Worm (Caenorhabditis elegans) whole organism, young adult: ENCODE data around the gene C05D11.5.
A peak's percentile ranks its signal among the peaks of the same experiment; 100 is the strongest.

Experiments used
- B0035.1 ChIP-seq: sonication (generic microtip); optimal IDR thresholded peaks from 2 replicates; lab custom pipeline; 2016; ENCODE audit warnings: missing genetic modification characterization, mild to moderate bottlenecking, missing compliant biosample characterization, missing genotype, missing genetic modification reagents
- B0261.1 ChIP-seq: sonication (generic microtip); optimal IDR thresholded peaks from 2 replicates; lab custom pipeline; 2016; ENCODE audit warnings: mild to moderate bottlenecking, missing genetic modification characterization, moderate library complexity, missing compliant biosample characterization
- B0336.3 ChIP-seq: fragments of 200-800 bp; sonication (Bioruptor generic); IDR thresholded peaks from 2 replicates; pipeline ENCODE4 v1.3.6; 2022; ENCODE audit warnings: missing genetic modification characterization, missing compliant biosample characterization
- C06A6.2 ChIP-seq: fragments of 200-800 bp; sonication (Bioruptor generic); conservative IDR thresholded peaks from 2 replicates; pipeline ENCODE4 v1.3.6; 2022; ENCODE audit warnings: missing genetic modification characterization, missing compliant biosample characterization
- C17E4.6 ChIP-seq: fragments of 200-800 bp; sonication (Bioruptor generic); IDR thresholded peaks from 2 replicates; pipeline ENCODE4 v1.3.6; 2022; ENCODE audit warnings: missing genetic modification reagents, missing genetic modification characterization, missing compliant biosample characterization
- D2030.7 ChIP-seq: fragments of 200-800 bp; sonication (Bioruptor generic); IDR thresholded peaks from 2 replicates; pipeline ENCODE4 v1.3.6; 2022; ENCODE audit warnings: missing genetic modification reagents, missing genetic modification characterization, missing compliant biosample characterization
- F10E7.11 ChIP-seq: sonication (generic microtip); optimal IDR thresholded peaks from 2 replicates; lab custom pipeline; 2017; ENCODE audit warnings: mild to moderate bottlenecking, missing genetic modification characterization, moderate library complexity, missing compliant biosample characterization
- F49E8.2 ChIP-seq: sonication (generic microtip); optimal IDR thresholded peaks from 3 replicates; lab custom pipeline; 2017; ENCODE audit warnings: missing genetic modification characterization, mild to moderate bottlenecking, missing compliant biosample characterization, antibody characterized with exemption, moderate library complexity; ENCODE audit not compliant: insufficient read depth
- F55B11.4 ChIP-seq: sonication (generic microtip); optimal IDR thresholded peaks from 2 replicates; lab custom pipeline; 2016; ENCODE audit warnings: missing compliant biosample characterization, missing genetic modification characterization, borderline replicate concordance; ENCODE audit not compliant: insufficient read depth
- F57A8.1 ChIP-seq: fragments of 200-800 bp; sonication (Bioruptor generic); optimal IDR thresholded peaks from 2 replicates; lab custom pipeline; 2018; ENCODE audit warnings: mild to moderate bottlenecking, missing genetic modification characterization, moderate library complexity, missing compliant biosample characterization
- K11D2.4 ChIP-seq: fragments of 200-800 bp; sonication (Bioruptor generic); IDR thresholded peaks from 2 replicates; pipeline ENCODE4 v1.3.6; 2022; ENCODE audit warnings: missing genetic modification reagents, missing genetic modification characterization, missing compliant biosample characterization
- T07F8.4 ChIP-seq: sonication (generic microtip); optimal IDR thresholded peaks from 2 replicates; lab custom pipeline; 2016; ENCODE audit warnings: mild to moderate bottlenecking, missing genetic modification characterization, moderate library complexity, missing compliant biosample characterization
- T26A5.8 ChIP-seq: sonication (generic microtip); optimal IDR thresholded peaks from 2 replicates; lab custom pipeline; 2016; ENCODE audit warnings: missing genetic modification characterization, missing compliant biosample characterization
- Y53F4B.3 ChIP-seq: fragments of 200-800 bp; sonication (Bioruptor generic); IDR thresholded peaks from 2 replicates; pipeline ENCODE4 v1.3.6; 2022; ENCODE audit warnings: missing genetic modification reagents, missing genetic modification characterization, missing compliant biosample characterization
- Y53G8AR.9 ChIP-seq: fragments of 200-800 bp; sonication (Bioruptor generic); conservative IDR thresholded peaks from 2 replicates; pipeline ENCODE4 v1.3.6; 2022; ENCODE audit warnings: missing genetic modification reagents, missing genetic modification characterization, missing compliant biosample characterization
- Y67H2A.10 ChIP-seq: fragments of 200-800 bp; sonication (Bioruptor generic); conservative IDR thresholded peaks from 2 replicates; pipeline ENCODE4 v1.3.6; 2022; ENCODE audit warnings: missing genetic modification reagents, missing genetic modification characterization, missing compliant biosample characterization
- ZK185.1 ChIP-seq: sonication (generic microtip); optimal IDR thresholded peaks from 2 replicates; lab custom pipeline; 2016; ENCODE audit warnings: mild to moderate bottlenecking, missing genetic modification characterization, missing compliant biosample characterization; ENCODE audit not compliant: poor library complexity, severe bottlenecking
- ama-1 ChIP-seq, 3 experiments: fragments of 150-350 bp in 1 of 3; sonication (generic microtip) in 2 of 3; optimal IDR thresholded peaks; 2 replicates each; lab custom pipeline; 2014 to 2018; ENCODE audit warnings: missing biosample characterization in 2 of 3, missing genetic modification characterization in 2 of 3, missing genetic modification reagents in 2 of 3
- aptf-2 ChIP-seq: fragments of 200-800 bp; sonication (Bioruptor generic); conservative IDR thresholded peaks from 2 replicates; pipeline ENCODE4 v1.3.6; 2022; ENCODE audit warnings: missing genetic modification reagents, missing genetic modification characterization, missing compliant biosample characterization
- athp-1 ChIP-seq: sonication (generic microtip); optimal IDR thresholded peaks from 2 replicates; lab custom pipeline; 2017; ENCODE audit warnings: mild to moderate bottlenecking, missing genetic modification characterization, missing compliant biosample characterization
- attf-6 ChIP-seq: fragments of 200-800 bp; sonication (Bioruptor generic); IDR thresholded peaks from 2 replicates; pipeline ENCODE4 v1.3.6; 2022; ENCODE audit warnings: missing genetic modification reagents, missing genetic modification characterization, missing compliant biosample characterization
- bed-1 ChIP-seq: fragments of 200-800 bp; sonication (Bioruptor generic); IDR thresholded peaks from 2 replicates; pipeline ENCODE4 v1.3.6; 2022; ENCODE audit warnings: missing genetic modification reagents, missing genetic modification characterization, missing compliant biosample characterization
- ccch-3 ChIP-seq: fragments of 200-800 bp; sonication (Bioruptor generic); optimal IDR thresholded peaks from 2 replicates; lab custom pipeline; 2018; ENCODE audit warnings: mild to moderate bottlenecking, missing genetic modification characterization, missing compliant biosample characterization
- ceh-58 ChIP-seq: fragments of 200-800 bp; sonication (Bioruptor generic); IDR thresholded peaks from 2 replicates; pipeline ENCODE4 v1.3.6; 2022; ENCODE audit warnings: missing genetic modification characterization, missing compliant biosample characterization
- ceh-91 ChIP-seq: fragments of 200-800 bp; sonication (Bioruptor generic); IDR thresholded peaks from 2 replicates; pipeline ENCODE4 v1.3.6; 2022; ENCODE audit warnings: missing genetic modification reagents, missing genetic modification characterization, missing compliant biosample characterization
- chd-7 ChIP-seq: sonication (generic microtip); optimal IDR thresholded peaks from 2 replicates; lab custom pipeline; 2016; ENCODE audit warnings: mild to moderate bottlenecking, missing genetic modification characterization, moderate library complexity, missing compliant biosample characterization
- dpl-1 ChIP-seq: fragments of 150-350 bp; optimal IDR thresholded peaks from 2 replicates; lab custom pipeline; 2014; ENCODE audit warnings: missing biosample characterization, missing genetic modification reagents, missing genetic modification characterization
- fkh-3 ChIP-seq: sonication (generic microtip); optimal IDR thresholded peaks from 2 replicates; lab custom pipeline; 2016; ENCODE audit warnings: mild to moderate bottlenecking, missing genetic modification characterization, missing compliant biosample characterization
- hlh-12 ChIP-seq: sonication (generic microtip); optimal IDR thresholded peaks from 2 replicates; lab custom pipeline; 2016; ENCODE audit warnings: missing genetic modification characterization, missing compliant biosample characterization
- hrde-1 ChIP-seq: sonication (generic microtip); optimal IDR thresholded peaks from 2 replicates; lab custom pipeline; 2016; ENCODE audit warnings: missing genetic modification characterization, mild to moderate bottlenecking, missing compliant biosample characterization, moderate library complexity, missing genotype, missing genetic modification reagents, borderline replicate concordance
- let-526 ChIP-seq: fragments of 200-800 bp; sonication (Bioruptor generic); IDR thresholded peaks from 2 replicates; pipeline ENCODE4 v1.3.6; 2022; ENCODE audit warnings: missing genetic modification reagents, missing genetic modification characterization, missing compliant biosample characterization
- lin-35 ChIP-seq, 3 experiments: fragments of 150-350 bp in 2 of 3; sonication (generic microtip) in 1 of 3; optimal IDR thresholded peaks; 2 replicates each; lab custom pipeline; 2014 to 2018; ENCODE audit warnings: missing biosample characterization in 3 of 3, missing genetic modification characterization in 3 of 3, missing genetic modification reagents in 3 of 3
- lin-40 ChIP-seq: sonication (generic microtip); optimal IDR thresholded peaks from 2 replicates; lab custom pipeline; 2016; ENCODE audit warnings: missing genetic modification characterization, mild to moderate bottlenecking, missing compliant biosample characterization, missing genotype, missing genetic modification reagents
- lin-54 ChIP-seq: fragments of 200-800 bp; sonication (Bioruptor generic); optimal IDR thresholded peaks from 2 replicates; lab custom pipeline; 2018; ENCODE audit warnings: mild to moderate bottlenecking, missing genetic modification characterization, missing compliant biosample characterization
- madf-3 ChIP-seq: fragments of 200-800 bp; sonication (Bioruptor generic); IDR thresholded peaks from 2 replicates; pipeline ENCODE4 v1.3.6; 2022; ENCODE audit warnings: missing genetic modification reagents, missing genetic modification characterization, missing compliant biosample characterization
- mes-4 ChIP-seq: sonication (generic microtip); optimal IDR thresholded peaks from 2 replicates; lab custom pipeline; 2016; ENCODE audit warnings: missing genotype, missing genetic modification characterization, missing compliant biosample characterization
- nfya-2 ChIP-seq: fragments of 200-800 bp; sonication (Bioruptor generic); IDR thresholded peaks from 2 replicates; pipeline ENCODE4 v1.3.6; 2022; ENCODE audit warnings: missing genetic modification reagents, missing genetic modification characterization, missing compliant biosample characterization
- nhr-120 ChIP-seq: fragments of 200-800 bp; sonication (Bioruptor generic); IDR thresholded peaks from 2 replicates; pipeline ENCODE4 v1.3.6; 2022; ENCODE audit warnings: missing genetic modification characterization, missing compliant biosample characterization
- nhr-179 ChIP-seq: sonication (generic microtip); optimal IDR thresholded peaks from 2 replicates; lab custom pipeline; 2016; ENCODE audit warnings: mild to moderate bottlenecking, missing genetic modification characterization, missing compliant biosample characterization
- rcor-1 ChIP-seq: fragments of 200-800 bp; sonication (Bioruptor generic); IDR thresholded peaks from 2 replicates; pipeline ENCODE4 v1.3.6; 2022; ENCODE audit warnings: missing genetic modification reagents, missing genetic modification characterization, missing compliant biosample characterization
- repo-1 ChIP-seq: sonication (generic microtip); optimal IDR thresholded peaks from 2 replicates; lab custom pipeline; 2017; ENCODE audit warnings: mild to moderate bottlenecking, missing genetic modification characterization, missing compliant biosample characterization
- sdz-38 ChIP-seq: sonication (generic microtip); optimal IDR thresholded peaks from 2 replicates; lab custom pipeline; 2016; ENCODE audit warnings: missing genotype, missing genetic modification characterization, missing compliant biosample characterization
- sea-2 ChIP-seq: fragments of 200-800 bp; sonication (Bioruptor generic); IDR thresholded peaks from 2 replicates; pipeline ENCODE4 v1.3.6; 2022; ENCODE audit warnings: missing genetic modification characterization, missing compliant biosample characterization
- somi-1 ChIP-seq: fragments of 200-800 bp; sonication (Bioruptor generic); optimal IDR thresholded peaks from 2 replicates; lab custom pipeline; 2018; ENCODE audit warnings: mild to moderate bottlenecking, missing genetic modification characterization, missing compliant biosample characterization
- zfh-2 ChIP-seq: fragments of 200-800 bp; sonication (Bioruptor generic); conservative IDR thresholded peaks from 2 replicates; pipeline ENCODE4 v1.3.6; 2022; ENCODE audit warnings: missing genetic modification reagents, missing genetic modification characterization, missing compliant biosample characterization
- ztf-18 ChIP-seq: sonication (generic microtip); optimal IDR thresholded peaks from 2 replicates; lab custom pipeline; 2016; ENCODE audit warnings: missing genotype, mild to moderate bottlenecking, missing genetic modification characterization, missing compliant biosample characterization
- ztf-6 ChIP-seq: fragments of 200-800 bp; sonication (Bioruptor generic); IDR thresholded peaks from 2 replicates; pipeline ENCODE4 v1.3.6; 2022; ENCODE audit warnings: missing genetic modification reagents, missing genetic modification characterization, missing compliant biosample characterization

The C05D11.5 gene

DNA sequence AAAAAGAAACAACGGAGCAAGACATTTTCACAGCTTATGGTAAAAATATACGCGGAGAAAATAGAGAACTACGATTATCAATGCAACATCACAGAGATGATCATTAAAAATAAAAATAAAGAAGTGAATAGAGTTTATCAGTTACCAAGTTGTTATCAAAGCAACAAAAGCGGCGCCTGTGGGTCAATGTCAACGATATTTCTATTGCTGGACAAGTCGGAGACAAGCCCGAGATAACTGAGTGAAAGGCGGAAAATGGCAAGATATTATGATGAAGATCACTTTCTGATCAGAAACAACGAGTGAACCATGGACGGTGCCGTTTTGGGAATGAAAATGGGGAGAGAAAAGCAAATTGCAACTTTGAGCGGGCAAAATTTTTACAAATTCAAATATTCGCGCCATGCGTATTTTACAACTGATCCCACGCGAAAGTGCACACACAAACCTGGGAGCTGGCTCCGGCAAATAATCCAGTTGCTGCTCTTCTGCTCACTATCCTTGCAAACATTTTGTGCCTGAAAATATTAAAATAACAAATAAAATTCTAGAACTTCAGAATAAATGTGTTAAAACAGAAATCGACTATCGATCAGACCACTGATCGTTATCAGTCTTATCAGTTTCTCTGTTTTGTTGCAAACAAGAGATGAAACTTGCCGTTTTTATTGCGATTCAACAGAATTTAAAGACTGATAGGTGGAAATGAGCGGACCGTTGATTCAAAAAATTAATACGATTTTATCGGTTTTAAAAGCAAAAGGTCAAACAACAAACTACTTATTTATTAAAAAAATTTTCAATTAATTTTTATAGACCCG is 30.7 kb upstream of the C05D11.5 start, which contains the start of gene mel-32:
TSS of gene mel-32 (minus strand) at position 696 of the 821 bp plus-strand sequence.
- TF ChIP-seq C17E4.6 (GFP tag; lab: Robert Waterston, UW) (peak; percentile 65; the same call in 1 of the 2 replicates), B0261.1 (tag; lab: Kevin White, UChicago) (no peak), nhr-179 (no peak), bed-1 (GFP tag; lab: Robert Waterston, UW) (no peak), lin-35 (GFP tag; optimal IDR thresholded peaks at IDR 0.05; lab: Kevin White, UChicago) (peak; percentile 21 to 55 (median 33)), zfh-2 (no peak), rcor-1 (GFP tag; lab: Robert Waterston, UW) (no peak), nfya-2 (GFP tag; lab: Robert Waterston, UW) (no peak), Y53G8AR.9 (GFP tag; lab: Robert Waterston, UW) (peak; percentile 76; the same call in 1 of the 2 replicates), T07F8.4 (tag; lab: Kevin White, UChicago) (no peak), hlh-12 (no peak), K11D2.4 (no peak), B0035.1 (tag; lab: Kevin White, UChicago) (no peak), ccch-3 (GFP tag; lab: Kevin White, UChicago) (no peak), nhr-120 (no peak), mes-4 (tag; lab: Kevin White, UChicago) (no peak), C06A6.2 (GFP tag; lab: Robert Waterston, UW) (no peak), somi-1 (GFP tag; lab: Kevin White, UChicago) (no peak), athp-1 (no peak), attf-6 (GFP tag; lab: Robert Waterston, UW) (0 out of 2 replicates have a peak, but pooled peaks have one; percentile 58), T26A5.8 (tag; lab: Kevin White, UChicago) (no peak), hrde-1 (peak; percentile 12), F10E7.11 (tag; lab: Kevin White, UChicago) (no peak), let-526 (GFP tag; lab: Robert Waterston, UW) (no peak), ceh-91 (GFP tag; lab: Robert Waterston, UW) (peak; percentile 92), Y67H2A.10 (GFP tag; lab: Robert Waterston, UW) (0 out of 2 replicates have a peak, but pooled peaks have one; percentile 36), chd-7 (no peak), madf-3 (GFP tag; lab: Robert Waterston, UW) (no peak), F49E8.2 (tag; lab: Kevin White, UChicago) (no peak), lin-54 (peak; percentile 80), ztf-6 (GFP tag; lab: Robert Waterston, UW) (no peak), fkh-3 (tag; lab: Kevin White, UChicago) (no peak), dpl-1 (peak; percentile 89), B0336.3 (GFP tag; lab: Robert Waterston, UW) (0 out of 2 replicates have a peak, but pooled peaks have one; percentile 37), sdz-38 (tag; lab: Kevin White, UChicago) (no peak), Y53F4B.3 (no peak), ceh-58 (no peak), ztf-18 (no peak), repo-1 (tag; lab: Kevin White, UChicago) (peak; percentile 38), F57A8.1 (no peak), ama-1 (optimal IDR thresholded peaks at IDR 0.05; lab: Kevin White, UChicago) (no peak), ama-1 (GFP tag; optimal IDR thresholded peaks at IDR 0.05; lab: Kevin White, UChicago) (no peak), sea-2 (GFP tag; lab: Robert Waterston, UW) (no peak), F55B11.4 (no peak), ZK185.1 (tag; lab: Kevin White, UChicago) (peak; percentile 64), lin-40 (tag; lab: Kevin White, UChicago) (peak; percentile 3), D2030.7 (GFP tag; lab: Robert Waterston, UW) (peak; percentile 91), aptf-2 (GFP tag; lab: Robert Waterston, UW) (0 out of 2 replicates have a peak, but pooled peaks have one; percentile 30)
